Fruit fly (Drosophila melanogaster) whole organism, wandering third instar larva: Measurements from ENCODE around the gene Nup58.

Experiments used
- Abd-B ChIP-seq: fragments of >200 bp; optimal IDR thresholded peaks from 2 replicates; lab custom pipeline; 2017; ENCODE audit warnings: missing biosample characterization, missing genetic modification characterization
- CG32264 ChIP-seq: fragments of 200-800 bp; sonication (Bioruptor generic); optimal IDR thresholded peaks from 2 replicates; lab custom pipeline; 2016; ENCODE audit warnings: missing biosample characterization, missing genetic modification characterization
- CG9705 ChIP-seq: fragments of 200-800 bp; sonication (Bioruptor generic); optimal IDR thresholded peaks from 2 replicates; lab custom pipeline; 2018; ENCODE audit warnings: missing biosample characterization, mild to moderate bottlenecking, missing genetic modification characterization
- CrebA ChIP-seq: fragments of 200-800 bp; sonication (Bioruptor generic); optimal IDR thresholded peaks from 2 replicates; lab custom pipeline; 2016; ENCODE audit warnings: missing biosample characterization, mild to moderate bottlenecking, missing genetic modification characterization, borderline replicate concordance
- Dfd ChIP-seq: fragments of >200 bp; optimal IDR thresholded peaks from 2 replicates; lab custom pipeline; 2017; ENCODE audit warnings: missing biosample characterization, missing genetic modification characterization
- Dif ChIP-seq: fragments of 200-275, 200-300 bp; sonication (Bioruptor generic); optimal IDR thresholded peaks from 2 replicates; lab custom pipeline; 2018; ENCODE audit warnings: missing biosample characterization, missing genetic modification characterization; ENCODE audit not compliant: partially characterized antibody
- GATAd ChIP-seq: sonication (Bioruptor generic); optimal IDR thresholded peaks from 2 replicates; lab custom pipeline; 2016; ENCODE audit warnings: missing biosample characterization, missing genetic modification characterization
- HLH106 ChIP-seq: fragments of 200-800 bp; optimal IDR thresholded peaks from 3 replicates; lab custom pipeline; 2019; ENCODE audit warnings: missing biosample characterization, mild to moderate bottlenecking, missing genetic modification characterization, moderate library complexity
- Hnf4 ChIP-seq: fragments of 200-800 bp; sonication (Bioruptor generic); optimal IDR thresholded peaks from 2 replicates; lab custom pipeline; 2016; ENCODE audit warnings: missing biosample characterization, mild to moderate bottlenecking, missing genetic modification characterization
- Hr78 ChIP-seq: fragments of >200 bp; optimal IDR thresholded peaks from 2 replicates; lab custom pipeline; 2017; ENCODE audit warnings: missing biosample characterization, missing genetic modification characterization
- Hr83 ChIP-seq: fragments of 200-300 bp; sonication (Bioruptor generic); optimal IDR thresholded peaks from 2 replicates; lab custom pipeline; 2016; ENCODE audit warnings: missing biosample characterization, mild to moderate bottlenecking, missing genetic modification characterization, moderate library complexity; ENCODE audit not compliant: poor library complexity, severe bottlenecking
- Jra ChIP-seq: sonication (Bioruptor generic); optimal IDR thresholded peaks from 2 replicates; lab custom pipeline; 2016; ENCODE audit warnings: missing biosample characterization, missing genetic modification characterization
- Mio ChIP-seq: sonication (Bioruptor generic); optimal IDR thresholded peaks from 2 replicates; lab custom pipeline; 2016; ENCODE audit warnings: missing biosample characterization, missing genetic modification characterization
- Myc ChIP-seq: fragments of >200 bp; optimal IDR thresholded peaks from 2 replicates; lab custom pipeline; 2017
- N ChIP-seq: fragments of >200 bp; optimal IDR thresholded peaks from 2 replicates; lab custom pipeline; 2018; ENCODE audit warnings: missing biosample characterization, missing external identifiers, missing genetic modification characterization
- OdsH ChIP-seq: fragments of 200-800 bp; sonication (Bioruptor generic); optimal IDR thresholded peaks from 2 replicates; lab custom pipeline; 2016; ENCODE audit warnings: missing biosample characterization, mild to moderate bottlenecking, missing genetic modification characterization
- Rel ChIP-seq, 2 experiments: fragments of 200-800 bp; sonication (Bioruptor generic) in 1 of 2; optimal IDR thresholded peaks; 2 replicates in 1 of 2; 3 replicates in 1 of 2; lab custom pipeline; 2016 to 2019; ENCODE audit warnings: mild to moderate bottlenecking in 2 of 2, missing biosample characterization in 2 of 2, missing genetic modification characterization in 2 of 2, moderate library complexity in 1 of 2
- Sp1 ChIP-seq: fragments of 200-800 bp; sonication (Bioruptor generic); optimal IDR thresholded peaks from 3 replicates; lab custom pipeline; 2019; ENCODE audit warnings: missing biosample characterization, mild to moderate bottlenecking, missing genetic modification characterization, moderate library complexity
- Vsx2 ChIP-seq: fragments of 200-300, 225-300 bp; sonication (Bioruptor generic); optimal IDR thresholded peaks from 2 replicates; lab custom pipeline; 2018; ENCODE audit warnings: missing biosample characterization, missing genetic modification characterization; ENCODE audit not compliant: partially characterized antibody
- br ChIP-seq: fragments of 200-800 bp; sonication (Bioruptor generic); optimal IDR thresholded peaks from 2 replicates; lab custom pipeline; 2016; ENCODE audit warnings: missing biosample characterization, missing genetic modification characterization
- brk ChIP-seq: fragments of 200-800 bp; sonication (Bioruptor generic); optimal IDR thresholded peaks from 2 replicates; lab custom pipeline; 2016; ENCODE audit warnings: missing biosample characterization, mild to moderate bottlenecking, missing genetic modification characterization
- dl ChIP-seq, 2 experiments: fragments of 175-275, 200-275 bp in 1 of 2; fragments of 200-275 bp in 1 of 2; sonication (Bioruptor generic); optimal IDR thresholded peaks; lab custom pipeline; 2018; ENCODE audit warnings: mild to moderate bottlenecking in 2 of 2, missing biosample characterization in 2 of 2, missing genetic modification characterization in 2 of 2, moderate library complexity in 2 of 2; ENCODE audit not compliant: partially characterized antibody in 2 of 2, insufficient read depth in 1 of 2
- dmrt93B ChIP-seq: fragments of 200-800 bp; sonication (Bioruptor generic); optimal IDR thresholded peaks from 2 replicates; lab custom pipeline; 2018; ENCODE audit warnings: missing biosample characterization, mild to moderate bottlenecking, missing genetic modification characterization
- dsf ChIP-seq: sonication (Bioruptor generic); optimal IDR thresholded peaks from 2 replicates; lab custom pipeline; 2016; ENCODE audit warnings: missing biosample characterization, missing genetic modification characterization, borderline replicate concordance
- ey ChIP-seq: fragments of 200-800 bp; sonication (Bioruptor generic); optimal IDR thresholded peaks from 2 replicates; lab custom pipeline; 2016; ENCODE audit warnings: missing biosample characterization, missing genetic modification characterization
- foxo ChIP-seq, 2 experiments: fragments of 200-800 bp; sonication (Bioruptor generic); optimal IDR thresholded peaks; 2 replicates in 1 of 2; 3 replicates in 1 of 2; lab custom pipeline; 2016 to 2017; ENCODE audit warnings: missing biosample characterization in 2 of 2, missing genetic modification characterization in 2 of 2
- fru ChIP-seq: fragments of 200-800 bp; sonication (Bioruptor generic); optimal IDR thresholded peaks from 3 replicates; lab custom pipeline; 2016; ENCODE audit warnings: missing biosample characterization, mild to moderate bottlenecking, missing genetic modification characterization
- h ChIP-seq: fragments of 200-800 bp; sonication (Bioruptor generic); optimal IDR thresholded peaks from 3 replicates; lab custom pipeline; 2016; ENCODE audit warnings: missing biosample characterization, mild to moderate bottlenecking, missing genetic modification characterization
- jim ChIP-seq: fragments of 175-275, 200-325 bp; sonication (Bioruptor generic); optimal IDR thresholded peaks from 2 replicates; lab custom pipeline; 2016; ENCODE audit warnings: missing biosample characterization, mild to moderate bottlenecking, missing genetic modification characterization
- lola ChIP-seq: fragments of >200 bp; optimal IDR thresholded peaks from 2 replicates; lab custom pipeline; 2017; ENCODE audit warnings: missing biosample characterization, missing genetic modification characterization
- pan ChIP-seq: fragments of >200 bp; optimal IDR thresholded peaks from 2 replicates; lab custom pipeline; 2017
- psq ChIP-seq: fragments of 200-800 bp; sonication (Bioruptor generic); optimal IDR thresholded peaks from 3 replicates; lab custom pipeline; 2017; ENCODE audit warnings: missing biosample characterization, mild to moderate bottlenecking, missing genetic modification characterization, moderate library complexity
- rgr ChIP-seq: fragments of 200-800 bp; sonication (Bioruptor generic); optimal IDR thresholded peaks from 3 replicates; lab custom pipeline; 2016; ENCODE audit warnings: missing biosample characterization, mild to moderate bottlenecking, missing genetic modification characterization
- sage ChIP-seq: fragments of 200-800 bp; sonication (Bioruptor generic); optimal IDR thresholded peaks from 2 replicates; lab custom pipeline; 2016; ENCODE audit warnings: missing biosample characterization, mild to moderate bottlenecking, missing genetic modification characterization
- sv ChIP-seq: fragments of 200-800 bp; sonication (Bioruptor generic); optimal IDR thresholded peaks from 3 replicates; lab custom pipeline; 2016; ENCODE audit warnings: missing biosample characterization, missing genetic modification characterization
- tai ChIP-seq: sonication (Bioruptor generic); optimal IDR thresholded peaks from 2 replicates; lab custom pipeline; 2016; ENCODE audit warnings: missing biosample characterization, missing genetic modification characterization
- usp ChIP-seq: fragments of >200 bp; optimal IDR thresholded peaks from 2 replicates; lab custom pipeline; 2017; ENCODE audit warnings: missing biosample characterization, missing genetic modification characterization
- woc ChIP-seq: sonication (Bioruptor generic); optimal IDR thresholded peaks from 2 replicates; lab custom pipeline; 2016; ENCODE audit warnings: missing biosample characterization, mild to moderate bottlenecking, missing genetic modification characterization

Nup58 gene

DNA sequence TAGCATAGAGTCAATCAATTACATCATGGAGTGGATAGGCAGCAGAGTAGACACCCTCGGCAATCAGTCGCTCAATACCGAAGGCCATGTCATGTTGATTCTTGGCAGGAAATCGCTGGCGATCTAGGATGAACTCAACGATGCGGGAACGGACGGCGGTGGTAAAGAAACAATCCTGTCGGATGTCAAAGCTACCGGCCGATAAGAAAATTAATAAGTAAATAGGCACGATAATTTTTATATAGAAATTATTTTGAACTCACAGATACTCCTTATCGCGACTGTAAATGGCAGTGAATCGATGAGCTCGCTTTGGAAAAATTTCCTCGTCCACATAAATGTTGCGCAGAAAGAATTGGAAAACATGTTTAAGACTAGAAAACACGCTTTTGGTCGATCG, 6.8 kb upstream of the Nup58 start:
- TF ChIP-seq Rel (GFP tag; optimal IDR thresholded peaks at IDR 0.05; lab: Kevin White, UChicago) (no peak), Rel (tag; optimal IDR thresholded peaks at IDR 0.05; lab: Kevin White, UChicago) (no peak), foxo (GFP tag; optimal IDR thresholded peaks at IDR 0.05; lab: Kevin White, UChicago) (no peak), fru (GFP tag; lab: Kevin White, UChicago) (no peak), br (no peak), dsf (no peak), HLH106 (no peak), OdsH (GFP tag; lab: Kevin White, UChicago) (no peak), woc (GFP tag; lab: Kevin White, UChicago) (no peak), dmrt93B (no peak), Mio (GFP tag; lab: Kevin White, UChicago) (no peak), jim (GFP tag; lab: Kevin White, UChicago) (no peak), lola (GFP tag; lab: Kevin White, UChicago) (no peak)
- TF ChIP-seq, all 38 proteins: peak for 0

DNA sequence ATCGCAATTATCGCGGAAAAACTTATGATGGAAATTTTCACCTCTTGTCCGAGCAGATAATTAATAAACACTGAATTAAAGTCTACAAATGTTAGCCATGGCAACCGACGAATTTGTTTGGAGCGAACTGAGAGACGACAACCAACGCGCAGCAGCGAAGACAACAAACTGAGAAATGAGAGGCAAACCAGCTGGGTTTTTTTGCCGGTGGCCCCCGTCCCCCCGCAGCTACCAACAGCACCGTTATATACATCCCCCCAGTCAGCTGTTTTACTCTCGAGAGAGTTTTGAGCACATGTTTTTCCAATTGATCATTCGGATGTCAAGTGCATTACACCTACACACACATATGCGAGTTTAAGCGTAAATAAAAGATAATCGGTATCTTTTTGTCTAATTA, 3.8 kb upstream of the Nup58 start:
- no peak for TF ChIP-seq jim (GFP tag; lab: Kevin White, UChicago)
- peak; percentile 12 for TF ChIP-seq Dif (GFP tag; lab: Kevin White, UChicago)
- TF ChIP-seq Rel (GFP tag; optimal IDR thresholded peaks at IDR 0.05; lab: Kevin White, UChicago): no peak
- peak; percentile 93 for TF ChIP-seq Rel (tag; optimal IDR thresholded peaks at IDR 0.05; lab: Kevin White, UChicago)
- no peak for TF ChIP-seq CG9705 (GFP tag; lab: Kevin White, UChicago)
- TF ChIP-seq Vsx2 (GFP tag; lab: Kevin White, UChicago): no peak
- no peak for TF ChIP-seq Mio (GFP tag; lab: Kevin White, UChicago)
- peak; percentile 54 to 55 for TF ChIP-seq dl (GFP tag; optimal IDR thresholded peaks at IDR 0.05; lab: Kevin White, UChicago; ENCODE audit: insufficient read depth in 1 of 2, partially characterized antibody in 2 of 2)
- no peak for TF ChIP-seq Abd-B (GFP tag; lab: Kevin White, UChicago)
- TF ChIP-seq br: peak; percentile 30

DNA sequence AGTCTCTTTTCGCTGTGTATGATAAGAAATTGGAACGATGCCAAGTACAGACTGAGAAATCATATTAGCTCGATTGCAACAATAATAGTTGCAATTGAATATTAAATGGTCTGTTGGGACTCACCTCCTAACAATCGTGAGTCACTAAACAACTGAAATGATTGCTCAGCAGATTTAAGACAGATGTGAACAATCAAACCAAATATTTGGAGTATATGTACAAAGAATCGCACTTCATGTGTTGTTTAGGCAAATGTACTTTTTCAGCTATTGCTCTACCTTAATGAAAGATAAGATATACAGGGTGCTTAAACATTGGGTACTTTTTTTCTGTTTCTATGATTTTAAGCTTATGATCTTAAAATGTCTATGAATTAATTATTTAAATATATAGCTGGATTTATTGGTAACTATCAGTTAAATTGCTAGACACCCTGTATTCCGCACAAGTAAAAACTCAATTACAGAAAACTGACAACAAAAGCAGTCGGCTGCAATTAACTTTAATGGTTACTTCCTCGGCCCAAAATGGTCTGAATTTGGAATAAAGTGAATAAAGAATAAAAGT, 3.2 kb upstream of the Nup58 start:
- TF ChIP-seq Rel (GFP tag; optimal IDR thresholded peaks at IDR 0.05; lab: Kevin White, UChicago) (peak; percentile 24), Rel (tag; optimal IDR thresholded peaks at IDR 0.05; lab: Kevin White, UChicago) (no peak), Myc (lab: Kevin White, UChicago) (no peak), brk (GFP tag; lab: Kevin White, UChicago) (peak; percentile 76), CrebA (GFP tag; lab: Kevin White, UChicago) (no peak), Mio (GFP tag; lab: Kevin White, UChicago) (no peak), ey (GFP tag; lab: Kevin White, UChicago) (peak; percentile 54), Hr83 (peak; percentile 56), CG9705 (GFP tag; lab: Kevin White, UChicago) (peak; percentile 25), pan (lab: Kevin White, UChicago) (no peak), Hr78 (GFP tag; lab: Kevin White, UChicago) (no peak), dmrt93B (peak; percentile 18), usp (GFP tag; lab: Kevin White, UChicago) (no peak), GATAd (no peak), br (peak; percentile 65), fru (GFP tag; lab: Kevin White, UChicago) (peak; percentile 76), Sp1 (peak; percentile 88), OdsH (GFP tag; lab: Kevin White, UChicago) (peak; percentile 82), rgr (GFP tag; lab: Kevin White, UChicago) (peak; percentile 86), sv (peak; percentile 13), Dfd (GFP tag; lab: Kevin White, UChicago) (no peak), dl (GFP tag; optimal IDR thresholded peaks at IDR 0.05; lab: Kevin White, UChicago; ENCODE audit: insufficient read depth in 1 of 2, partially characterized antibody in 2 of 2) (no peak), h (GFP tag; lab: Kevin White, UChicago) (peak; percentile 89), psq (GFP tag; lab: Kevin White, UChicago) (peak; percentile 66), jim (GFP tag; lab: Kevin White, UChicago) (no peak), N (GFP tag; lab: Kevin White, UChicago) (no peak), woc (GFP tag; lab: Kevin White, UChicago) (peak; percentile 12), CG32264 (GFP tag; lab: Kevin White, UChicago) (peak; percentile 57), Jra (GFP tag; lab: Kevin White, UChicago) (peak; percentile 44), Hnf4 (GFP tag; lab: Kevin White, UChicago) (peak; percentile 64), Abd-B (GFP tag; lab: Kevin White, UChicago) (no peak), Vsx2 (GFP tag; lab: Kevin White, UChicago) (no peak), foxo (GFP tag; optimal IDR thresholded peaks at IDR 0.05; lab: Kevin White, UChicago) (peak in 1 of 2 experiments; percentile 79), lola (GFP tag; lab: Kevin White, UChicago) (no peak), HLH106 (peak; percentile 83), sage (GFP tag; lab: Kevin White, UChicago) (peak; percentile 16), tai (no peak), Dif (GFP tag; lab: Kevin White, UChicago) (no peak), dsf (peak; percentile 30)
